Fruit fly (Drosophila melanogaster): Measurements from ENCODE around the gene CG43783.
A peak's percentile ranks its signal among the peaks of the same experiment; 100 is the strongest.

The CG43783 gene

DNA sequence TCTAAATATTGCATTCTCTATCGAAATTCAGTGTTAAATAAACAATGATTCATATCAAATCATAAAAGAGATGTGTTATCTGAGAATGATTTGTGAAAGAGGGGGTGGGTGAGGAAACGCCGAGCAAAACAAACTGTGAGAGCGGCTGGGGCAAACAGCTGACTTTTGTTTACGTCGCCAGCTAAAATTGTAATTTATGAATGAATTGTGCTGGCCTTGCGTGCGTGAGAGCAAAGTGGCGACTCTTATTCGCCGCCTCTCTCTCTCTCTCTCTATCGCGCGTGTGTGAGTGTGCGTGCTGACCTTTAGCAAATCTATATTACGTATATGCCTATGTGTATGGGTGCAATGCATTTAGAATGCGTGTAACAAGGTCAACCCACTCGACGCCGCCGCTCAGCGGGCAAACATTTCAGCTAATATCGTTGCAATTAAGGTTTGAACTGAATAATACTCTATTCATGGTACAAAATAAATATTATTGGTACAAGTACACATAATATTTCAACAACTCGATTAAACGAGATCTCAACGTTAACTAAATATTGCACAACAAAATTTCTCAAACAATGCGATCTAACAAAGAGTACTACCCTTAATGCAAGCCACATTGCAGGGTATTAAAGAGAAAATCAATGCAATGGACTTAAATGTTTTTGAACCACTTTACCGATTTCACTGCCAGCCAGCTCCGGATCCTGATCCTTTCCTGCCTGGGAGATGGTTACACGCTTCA lies 24.8 kb upstream of the CG43783 start (continued):
- no peak for TF ChIP-seq Atf3 (GFP tag; optimal IDR thresholded peaks at IDR 0.05)
- TF ChIP-seq dpn (GFP tag; optimal IDR thresholded peaks at IDR 0.05): peak in 1 of 2 experiments; percentile 34
- TF ChIP-seq Abd-B (GFP tag; optimal IDR thresholded peaks at IDR 0.05): no peak
- TF ChIP-seq Sox102F (GFP tag; optimal IDR thresholded peaks at IDR 0.05): peak; percentile 70
- TF ChIP-seq Hand (GFP tag; optimal IDR thresholded peaks at IDR 0.05): no peak
- TF ChIP-seq sna (GFP tag; IDR thresholded peaks at IDR 0.05; ENCODE audit: partially characterized antibody): 0 out of 2 replicates have a peak, but pooled peaks have one; percentile 51
- TF ChIP-seq fru (optimal IDR thresholded peaks at IDR 0.05): no peak
- TF ChIP-seq CG7271 (tag; optimal IDR thresholded peaks at IDR 0.05): no peak
- no peak for TF ChIP-seq CG13624 (GFP tag; optimal IDR thresholded peaks at IDR 0.05)
- no peak for TF ChIP-seq eyg (GFP tag; optimal IDR thresholded peaks at IDR 0.05)
- TF ChIP-seq CG4730 (GFP tag; IDR thresholded peaks at IDR 0.05): no peak
- TF ChIP-seq CG8359 (GFP tag; optimal IDR thresholded peaks at IDR 0.05; ENCODE audit: borderline replicate concordance): no peak
- TF ChIP-seq tx (GFP tag; optimal IDR thresholded peaks at IDR 0.05): no peak
- no peak; the same call in 2 of the 3 replicates for TF ChIP-seq CG14050 (GFP tag; IDR thresholded peaks at IDR 0.05)
- no peak for TF ChIP-seq cas (GFP tag; IDR thresholded peaks at IDR 0.05)
- TF ChIP-seq MESR4 (GFP tag; optimal IDR thresholded peaks at IDR 0.05): no peak
- TF ChIP-seq jing (GFP tag; optimal IDR thresholded peaks at IDR 0.05): no peak
- TF ChIP-seq MTF-1 (GFP tag; optimal IDR thresholded peaks at IDR 0.05; ENCODE audit: borderline replicate concordance): no peak
- TF ChIP-seq CG17361 (GFP tag; IDR thresholded peaks at IDR 0.05): no peak; the same call in 2 of the 3 replicates
- TF ChIP-seq trh (GFP tag; optimal IDR thresholded peaks at IDR 0.05): no peak
- peak; percentile 14 for TF ChIP-seq CG18262 (tag; optimal IDR thresholded peaks at IDR 0.05)
- no peak for TF ChIP-seq Fer3 (tag; optimal IDR thresholded peaks at IDR 0.05)
- no peak for TF ChIP-seq CG15011 (GFP tag; optimal IDR thresholded peaks at IDR 0.05)
- no peak for TF ChIP-seq prd (optimal IDR thresholded peaks at IDR 0.05)
- TF ChIP-seq prd (GFP tag; IDR thresholded peaks at IDR 0.05): peak; percentile 59; the same call in 2 of the 3 replicates
- no peak for TF ChIP-seq odd (GFP tag; optimal IDR thresholded peaks at IDR 0.05)
- TF ChIP-seq ken (GFP tag; IDR thresholded peaks at IDR 0.05): no peak
- TF ChIP-seq Neu2 (GFP tag; optimal IDR thresholded peaks at IDR 0.05; ENCODE audit: borderline replicate concordance): no peak
- TF ChIP-seq chinmo (GFP tag; IDR thresholded peaks at IDR 0.05; ENCODE audit: partially characterized antibody): peak; percentile 99
- peak; percentile 26 for TF ChIP-seq Med (GFP tag)
- TF ChIP-seq CG6813 (GFP tag; optimal IDR thresholded peaks at IDR 0.05): no peak
- TF ChIP-seq CG7372 (GFP tag; IDR thresholded peaks at IDR 0.05): no peak
- no peak for TF ChIP-seq tio (GFP tag; optimal IDR thresholded peaks at IDR 0.05)
- peak; percentile 71 for TF ChIP-seq grn (GFP tag; optimal IDR thresholded peaks at IDR 0.05)
- TF ChIP-seq CG9876 (GFP tag; optimal IDR thresholded peaks at IDR 0.05): no peak
- TF ChIP-seq jigr1 (GFP tag; IDR thresholded peaks at IDR 0.05): no peak
- peak; percentile 40 for TF ChIP-seq az2 (GFP tag; optimal IDR thresholded peaks at IDR 0.05)
- no peak for TF ChIP-seq Aef1 (GFP tag; IDR thresholded peaks at IDR 0.05)
- TF ChIP-seq CG11695 (GFP tag; IDR thresholded peaks at IDR 0.05): no peak
- no peak for TF ChIP-seq CkIIα-i1 (GFP tag; IDR thresholded peaks at IDR 0.05)
- TF ChIP-seq CG9932 (GFP tag; IDR thresholded peaks at IDR 0.05): no peak
- no peak for TF ChIP-seq usp (GFP tag; optimal IDR thresholded peaks at IDR 0.05)
- no peak for TF ChIP-seq YL-1 (GFP tag; optimal IDR thresholded peaks at IDR 0.05)
- TF ChIP-seq mam (GFP tag; optimal IDR thresholded peaks at IDR 0.05): no peak
- TF ChIP-seq nerfin-1 (tag; optimal IDR thresholded peaks at IDR 0.05): no peak
- TF ChIP-seq CG15696 (tag; optimal IDR thresholded peaks at IDR 0.05): no peak
- no peak for TF ChIP-seq CG9817 (tag; optimal IDR thresholded peaks at IDR 0.05)
- TF ChIP-seq Ravus (GFP tag; IDR thresholded peaks at IDR 0.05): no peak
- no peak for TF ChIP-seq salm (tag; optimal IDR thresholded peaks at IDR 0.05)
- no peak for TF ChIP-seq CG15601 (tag; optimal IDR thresholded peaks at IDR 0.05)

Data from whole organism, embryonic.